Fruit fly (Drosophila melanogaster) whole organism, embryonic: Measurements from ENCODE around the gene ND-24.

ENCODE experiments used
- Abd-B ChIP-seq: fragments of 200-800 bp; sonication (Bioruptor generic); optimal IDR thresholded peaks from 2 replicates; lab custom pipeline; 2018; ENCODE audit warnings: missing biosample characterization, mild to moderate bottlenecking, missing genetic modification characterization, moderate library complexity
- Bteb2 ChIP-seq: fragments of 200-800 bp; sonication (Bioruptor generic); optimal IDR thresholded peaks from 2 replicates; lab custom pipeline; 2016; ENCODE audit warnings: missing biosample characterization, missing genetic modification characterization
- CG10209 ChIP-seq: fragments of 200-800 bp; sonication (Bioruptor generic); optimal IDR thresholded peaks from 3 replicates; lab custom pipeline; 2017; ENCODE audit warnings: missing biosample characterization, mild to moderate bottlenecking, missing genetic modification characterization, missing genetic modification reagents
- CG11085 ChIP-seq: fragments of 200-800 bp; sonication (Bioruptor generic); IDR thresholded peaks from 2 replicates; pipeline ENCODE4 v1.3.6; 2022; ENCODE audit warnings: missing biosample characterization, missing genetic modification characterization
- CG11093 ChIP-seq: fragments of 200-800 bp; sonication (Bioruptor generic); IDR thresholded peaks from 3 replicates; pipeline ENCODE4 v1.3.6; 2022; ENCODE audit warnings: missing biosample characterization, missing genetic modification characterization
- CG11456 ChIP-seq: fragments of 200-800 bp; sonication (Bioruptor generic); IDR thresholded peaks from 3 replicates; pipeline ENCODE4 v1.3.6; 2022; ENCODE audit warnings: missing biosample characterization, missing genetic modification characterization
- CG13296 ChIP-seq: fragments of 200-800 bp; sonication (Bioruptor generic); optimal IDR thresholded peaks from 3 replicates; lab custom pipeline; 2018; ENCODE audit warnings: missing biosample characterization, mild to moderate bottlenecking, missing genetic modification characterization
- CG1603 ChIP-seq: fragments of 200-800 bp; sonication (Bioruptor generic); optimal IDR thresholded peaks from 2 replicates; lab custom pipeline; 2019; ENCODE audit warnings: missing biosample characterization, mild to moderate bottlenecking, missing genetic modification characterization, moderate library complexity
- CG17568 ChIP-seq: fragments of 200-800 bp; sonication (Bioruptor generic); optimal IDR thresholded peaks from 2 replicates; lab custom pipeline; 2018; ENCODE audit warnings: missing biosample characterization, mild to moderate bottlenecking, missing genetic modification characterization, moderate library complexity
- CG31441 ChIP-seq: fragments of 200-800 bp; sonication (Bioruptor generic); IDR thresholded peaks from 2 replicates; pipeline ENCODE4 v1.3.6; 2022; ENCODE audit warnings: missing biosample characterization, missing genetic modification characterization
- CG34422 ChIP-seq: fragments of 200-800 bp; sonication (Bioruptor generic); IDR thresholded peaks from 3 replicates; pipeline ENCODE4 v1.3.6; 2022; ENCODE audit warnings: missing biosample characterization, missing genetic modification characterization
- CG6689 ChIP-seq: fragments of 200-800 bp; sonication (Bioruptor generic); IDR thresholded peaks from 2 replicates; pipeline ENCODE4 v1.3.6; 2022; ENCODE audit warnings: missing biosample characterization, missing genetic modification characterization
- CG7928 ChIP-seq: fragments of 200-800 bp; sonication (Bioruptor generic); optimal IDR thresholded peaks from 2 replicates; lab custom pipeline; 2017; ENCODE audit warnings: missing biosample characterization, mild to moderate bottlenecking, missing genetic modification characterization
- CG7963 ChIP-seq: fragments of 200-800 bp; sonication (Bioruptor generic); IDR thresholded peaks from 3 replicates; pipeline ENCODE4 v1.3.6; 2022; ENCODE audit warnings: missing biosample characterization, missing genetic modification characterization; ENCODE audit not compliant: partially characterized antibody
- CG8290 ChIP-seq, 3 experiments: fragments of 200-800 bp; sonication (Bioruptor generic); optimal IDR thresholded peaks; 2 replicates each; lab custom pipeline; 2016 to 2019; ENCODE audit warnings: missing biosample characterization in 3 of 3, missing genetic modification characterization in 3 of 3, mild to moderate bottlenecking in 2 of 3, moderate library complexity in 1 of 3
- CG9727 ChIP-seq: fragments of 200-800 bp; sonication (Bioruptor generic); optimal IDR thresholded peaks from 3 replicates; lab custom pipeline; 2017; ENCODE audit warnings: missing biosample characterization, mild to moderate bottlenecking, missing genetic modification characterization
- CG9797 ChIP-seq: fragments of 200-800 bp; sonication (Bioruptor generic); optimal IDR thresholded peaks from 3 replicates; lab custom pipeline; 2018; ENCODE audit warnings: missing biosample characterization, mild to moderate bottlenecking, missing genetic modification characterization
- CG9932 ChIP-seq: fragments of 200-800 bp; sonication (Bioruptor generic); IDR thresholded peaks from 2 replicates; pipeline ENCODE4 v1.3.6; 2022; ENCODE audit warnings: missing biosample characterization, missing genetic modification characterization
- CTCF ChIP-seq: fragments of 200-800 bp; sonication (Bioruptor generic); optimal IDR thresholded peaks from 2 replicates; lab custom pipeline; 2017; ENCODE audit warnings: missing biosample characterization, mild to moderate bottlenecking, missing genetic modification characterization, moderate library complexity
- Camta ChIP-seq: fragments of 200-800 bp; sonication (Bioruptor generic); optimal IDR thresholded peaks from 2 replicates; lab custom pipeline; 2016; ENCODE audit warnings: missing biosample characterization, missing genetic modification characterization
- CoRest ChIP-seq: fragments of 200-800 bp; sonication (Bioruptor generic); optimal IDR thresholded peaks from 3 replicates; lab custom pipeline; 2018; ENCODE audit warnings: missing biosample characterization, mild to moderate bottlenecking, missing genetic modification characterization, moderate library complexity
- Dip2 ChIP-seq: fragments of 200-800 bp; sonication (Bioruptor generic); IDR thresholded peaks from 2 replicates; pipeline ENCODE4 v1.3.6; 2022; ENCODE audit warnings: missing biosample characterization, missing genetic modification characterization
- Dp ChIP-seq: fragments of 200-800 bp; sonication (Bioruptor generic); optimal IDR thresholded peaks from 2 replicates; lab custom pipeline; 2018; ENCODE audit warnings: missing biosample characterization, mild to moderate bottlenecking, missing genetic modification characterization, moderate library complexity
- Dref ChIP-seq: fragments of 200-800 bp; sonication (Bioruptor generic); IDR thresholded peaks from 2 replicates; pipeline ENCODE4 v1.3.6; 2022; ENCODE audit warnings: missing biosample characterization, missing genetic modification characterization
- H15 ChIP-seq: fragments of 200-800 bp; sonication (Bioruptor generic); IDR thresholded peaks from 3 replicates; pipeline ENCODE4 v1.3.6; 2022; ENCODE audit warnings: missing biosample characterization, missing genetic modification characterization
- Hr39 ChIP-seq: fragments of >200 bp; optimal IDR thresholded peaks from 2 replicates; lab custom pipeline; 2017
- Jarid2 ChIP-seq: fragments of 200-800 bp; sonication (Bioruptor generic); optimal IDR thresholded peaks from 3 replicates; lab custom pipeline; 2017; ENCODE audit warnings: mild to moderate bottlenecking, missing biosample characterization, missing genetic modification reagents, missing genetic modification characterization
- Nf-YA ChIP-seq: fragments of 200-800 bp; sonication (Bioruptor generic); IDR thresholded peaks from 2 replicates; pipeline ENCODE4 v1.3.6; 2022; ENCODE audit warnings: missing biosample characterization, missing genetic modification characterization
- Nf-YC ChIP-seq: fragments of 200-800 bp; optimal IDR thresholded peaks from 3 replicates; lab custom pipeline; 2019; ENCODE audit warnings: missing biosample characterization, mild to moderate bottlenecking, missing genetic modification characterization, moderate library complexity
- Rx ChIP-seq: fragments of 200-800 bp; sonication (Bioruptor generic); IDR thresholded peaks from 2 replicates; pipeline ENCODE4 v1.3.6; 2022; ENCODE audit warnings: missing biosample characterization, missing genetic modification characterization
- Sin3A ChIP-seq: fragments of >200 bp; optimal IDR thresholded peaks from 2 replicates; lab custom pipeline; 2018
- bbx ChIP-seq: fragments of 200-800 bp; sonication (Bioruptor generic); IDR thresholded peaks from 2 replicates; pipeline ENCODE4 v1.3.6; 2022; ENCODE audit warnings: missing biosample characterization, missing genetic modification characterization; ENCODE audit not compliant: partially characterized antibody
- bigmax ChIP-seq: fragments of 200-800 bp; sonication (Bioruptor generic); optimal IDR thresholded peaks from 2 replicates; lab custom pipeline; 2018; ENCODE audit warnings: missing biosample characterization, mild to moderate bottlenecking, missing genetic modification characterization
- cas ChIP-seq: fragments of 200-800 bp; sonication (Bioruptor generic); IDR thresholded peaks from 2 replicates; pipeline ENCODE4 v1.3.6; 2022; ENCODE audit warnings: missing biosample characterization, missing genetic modification characterization
- ci ChIP-seq: fragments of 200-800 bp; sonication (Bioruptor generic); IDR thresholded peaks from 3 replicates; pipeline ENCODE4 v1.3.6; 2022; ENCODE audit warnings: missing biosample characterization, missing genetic modification characterization
- crp ChIP-seq, 2 experiments: fragments of 200-800 bp; sonication (Bioruptor generic); optimal IDR thresholded peaks; 2 replicates in 1 of 2; 3 replicates in 1 of 2; lab custom pipeline; 2017; ENCODE audit warnings: missing biosample characterization in 2 of 2, missing genetic modification characterization in 2 of 2, mild to moderate bottlenecking in 1 of 2, moderate library complexity in 1 of 2
- cwo ChIP-seq: fragments of 200-800 bp; sonication (Bioruptor generic); optimal IDR thresholded peaks from 3 replicates; lab custom pipeline; 2017; ENCODE audit warnings: missing biosample characterization, missing genetic modification characterization, mild to moderate bottlenecking, moderate library complexity, missing genetic modification reagents
- danr ChIP-seq: fragments of 200-800 bp; sonication (Bioruptor generic); IDR thresholded peaks from 2 replicates; pipeline ENCODE4 v1.3.6; 2022; ENCODE audit warnings: missing biosample characterization, missing genetic modification characterization
- dmrt99B ChIP-seq: fragments of 200-800 bp; sonication (Bioruptor generic); optimal IDR thresholded peaks from 2 replicates; lab custom pipeline; 2018; ENCODE audit warnings: missing biosample characterization, mild to moderate bottlenecking, missing genetic modification characterization, moderate library complexity
- grau ChIP-seq: fragments of 200-800 bp; optimal IDR thresholded peaks from 3 replicates; lab custom pipeline; 2019; ENCODE audit warnings: missing biosample characterization, mild to moderate bottlenecking, missing genetic modification characterization, moderate library complexity
- inv ChIP-seq: fragments of 200-800 bp; sonication (Bioruptor generic); IDR thresholded peaks from 2 replicates; pipeline ENCODE4 v1.3.6; 2022; ENCODE audit warnings: missing biosample characterization, missing genetic modification characterization; ENCODE audit not compliant: partially characterized antibody
- knrl ChIP-seq: fragments of 200-800 bp; sonication (Bioruptor generic); IDR thresholded peaks from 3 replicates; pipeline ENCODE4 v1.3.6; 2022; ENCODE audit warnings: missing biosample characterization, missing genetic modification characterization; ENCODE audit not compliant: partially characterized antibody
- lov ChIP-seq, 2 experiments: fragments of 200-800 bp in 1 of 2; fragments of >200 bp in 1 of 2; sonication (Bioruptor generic) in 1 of 2; IDR thresholded peaks in 1 of 2; optimal IDR thresholded peaks in 1 of 2; 2 replicates in 1 of 2; 3 replicates in 1 of 2; pipeline versions ENCODE4 v1.3.6 to Lab custom; 2017 to 2022; ENCODE audit warnings: missing biosample characterization in 1 of 2, missing genetic modification characterization in 1 of 2
- mirr ChIP-seq: fragments of 200-800 bp; sonication (Bioruptor generic); optimal IDR thresholded peaks from 3 replicates; lab custom pipeline; 2018; ENCODE audit warnings: missing biosample characterization, mild to moderate bottlenecking, missing genetic modification characterization
- peb ChIP-seq: fragments of 200-800 bp; sonication (Bioruptor generic); IDR thresholded peaks from 2 replicates; pipeline ENCODE4 v1.3.6; 2022; ENCODE audit warnings: missing biosample characterization, missing genetic modification characterization
- row ChIP-seq: fragments of 200-800 bp; sonication (Bioruptor generic); IDR thresholded peaks from 3 replicates; pipeline ENCODE4 v1.3.6; 2022; ENCODE audit warnings: missing biosample characterization, missing genetic modification characterization
- sna ChIP-seq: fragments of 200-800 bp; sonication (Bioruptor generic); IDR thresholded peaks from 2 replicates; pipeline ENCODE4 v1.3.6; 2022; ENCODE audit warnings: missing biosample characterization, missing genetic modification characterization; ENCODE audit not compliant: partially characterized antibody
- tio ChIP-seq: fragments of 200-800 bp; sonication (Bioruptor generic); optimal IDR thresholded peaks from 2 replicates; lab custom pipeline; 2017; ENCODE audit warnings: missing biosample characterization, missing genetic modification characterization, inconsistent platforms
- ttk ChIP-seq: fragments of 200-800 bp; sonication (Bioruptor generic); IDR thresholded peaks from 2 replicates; pipeline ENCODE4 v2.1.2; 2022; ENCODE audit warnings: missing biosample characterization, missing genetic modification characterization
- wdn ChIP-seq: fragments of 200-800 bp; sonication (Bioruptor generic); IDR thresholded peaks from 2 replicates; pipeline ENCODE4 v1.3.6; 2022; ENCODE audit warnings: missing biosample characterization, missing genetic modification characterization
- yki ChIP-seq: fragments of >200 bp; optimal IDR thresholded peaks from 3 replicates; lab custom pipeline; 2018

ND-24 gene

DNA sequence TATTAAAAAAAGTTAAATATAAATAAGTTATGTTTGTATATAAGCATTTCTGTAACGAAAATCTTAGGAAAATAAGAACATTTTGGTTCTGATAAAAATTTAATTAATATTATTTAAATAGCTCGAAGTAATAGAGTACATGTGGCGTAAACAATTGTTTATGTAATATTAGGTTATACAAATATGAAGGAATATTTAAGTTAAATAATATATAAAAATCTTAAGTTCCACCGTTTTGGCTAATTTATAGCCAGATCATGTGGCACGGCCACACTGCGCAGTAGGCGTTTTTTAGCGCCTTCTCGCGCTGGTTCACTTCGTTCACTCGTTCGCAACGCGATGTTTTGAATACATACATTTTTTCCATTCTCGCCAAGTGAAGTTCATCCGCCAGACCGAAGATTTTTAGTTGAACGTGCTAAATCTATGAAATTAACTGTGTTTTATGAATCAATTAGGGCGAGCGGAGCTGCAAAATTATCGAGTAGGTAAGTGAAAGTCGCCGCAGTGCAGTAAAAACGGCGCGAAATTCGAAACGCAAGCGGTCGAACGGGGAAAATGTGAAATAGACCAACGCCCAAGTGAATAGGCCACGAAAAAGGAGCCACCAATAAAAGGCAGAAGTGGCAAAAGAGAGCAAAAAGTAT lies 25.3 kb downstream of the ND-24 start, which contains the start of gene beta-Spec (continued):
- TF ChIP-seq knrl (GFP tag; lab: Robert Waterston, UW) (no peak), ci (GFP tag; lab: Robert Waterston, UW) (no peak), Dip2 (GFP tag; lab: Robert Waterston, UW) (no peak), CG31441 (GFP tag; lab: Robert Waterston, UW) (peak; percentile 29; the same call in 1 of the 2 replicates), H15 (GFP tag; lab: Robert Waterston, UW) (no peak), crp (GFP tag; optimal IDR thresholded peaks at IDR 0.05; lab: Kevin White, UChicago) (no peak), Bteb2 (no peak), CG8290 (GFP tag; optimal IDR thresholded peaks at IDR 0.05; lab: Kevin White, UChicago) (no peak), CG8290 (tag; optimal IDR thresholded peaks at IDR 0.05; lab: Kevin White, UChicago) (peak in 1 of 2 experiments; percentile 7), Camta (GFP tag; lab: Kevin White, UChicago) (no peak), Jarid2 (GFP tag; lab: Kevin White, UChicago) (no peak), Dp (no peak), danr (GFP tag; lab: Robert Waterston, UW) (no peak), CG13296 (GFP tag; lab: Kevin White, UChicago) (no peak), sna (GFP tag; lab: Robert Waterston, UW) (no peak), dmrt99B (tag; lab: Kevin White, UChicago) (no peak), row (GFP tag; lab: Robert Waterston, UW) (peak; percentile 71; the same call in 2 of the 3 replicates), Abd-B (GFP tag; lab: Kevin White, UChicago) (peak; percentile 20), CG11456 (no peak), lov (optimal IDR thresholded peaks at IDR 0.05; lab: Kevin White, UChicago) (no peak), lov (GFP tag; IDR thresholded peaks at IDR 0.05; lab: Robert Waterston, UW) (no peak), yki (lab: Kevin White, UChicago) (no peak), grau (peak; percentile 12), Hr39 (lab: Kevin White, UChicago) (no peak), CG11085 (no peak), CG6689 (GFP tag; lab: Robert Waterston, UW) (no peak), CG11093 (GFP tag; lab: Robert Waterston, UW) (no peak), Sin3A (no peak), tio (GFP tag; lab: Kevin White, UChicago) (no peak), peb (GFP tag; lab: Robert Waterston, UW) (no peak), CG9727 (GFP tag; lab: Kevin White, UChicago) (peak; percentile 26), mirr (GFP tag; lab: Kevin White, UChicago) (no peak), bigmax (GFP tag; lab: Kevin White, UChicago) (no peak), CoRest (tag; lab: Kevin White, UChicago) (peak; percentile 31), CG7928 (GFP tag; lab: Kevin White, UChicago) (no peak), CG10209 (no peak), Rx (GFP tag; lab: Robert Waterston, UW) (no peak), cas (GFP tag; lab: Robert Waterston, UW) (no peak), CG9932 (GFP tag; lab: Robert Waterston, UW) (0 out of 2 replicates have a peak, but pooled peaks have one; percentile 10), Dref (GFP tag; lab: Robert Waterston, UW) (no peak), CG34422 (GFP tag; lab: Robert Waterston, UW) (no peak; the same call in 2 of the 3 replicates), cwo (GFP tag; lab: Kevin White, UChicago) (no peak), CTCF (GFP tag; lab: Kevin White, UChicago) (peak; percentile 0), wdn (GFP tag; lab: Robert Waterston, UW) (no peak), inv (GFP tag; lab: Robert Waterston, UW) (no peak), bbx (GFP tag; lab: Robert Waterston, UW) (0 out of 2 replicates have a peak, but pooled peaks have one; percentile 25), CG7963 (GFP tag; lab: Robert Waterston, UW) (no peak), CG9797 (GFP tag; lab: Kevin White, UChicago) (peak; percentile 43), Nf-YA (GFP tag; lab: Robert Waterston, UW) (no peak), CG1603 (tag; lab: Kevin White, UChicago) (peak; percentile 1), Nf-YC (tag; lab: Kevin White, UChicago) (peak; percentile 22), ttk (GFP tag; lab: Robert Waterston, UW) (no peak), CG17568 (GFP tag; lab: Kevin White, UChicago) (no peak)
